Fruit fly (Drosophila melanogaster) whole organism, prepupa: Measurements from ENCODE around the gene CG4041.

Experiments
- CG10631 ChIP-seq: fragments of 200-800 bp; sonication (Bioruptor generic); optimal IDR thresholded peaks from 2 replicates; lab custom pipeline; 2016; ENCODE audit warnings: missing biosample characterization, missing genetic modification characterization
- CG10669 ChIP-seq: fragments of 200-800 bp; sonication (Bioruptor generic); optimal IDR thresholded peaks from 3 replicates; lab custom pipeline; 2018; ENCODE audit warnings: missing biosample characterization, mild to moderate bottlenecking, missing genetic modification characterization, moderate library complexity
- CG11762 ChIP-seq: fragments of 200-800 bp; sonication (Bioruptor generic); optimal IDR thresholded peaks from 3 replicates; lab custom pipeline; 2016; ENCODE audit warnings: missing biosample characterization, missing genetic modification characterization; ENCODE audit not compliant: insufficient read depth
- CG11902 ChIP-seq: fragments of 200-800 bp; sonication (Bioruptor generic); optimal IDR thresholded peaks from 3 replicates; lab custom pipeline; 2016; ENCODE audit warnings: missing biosample characterization, missing genetic modification characterization
- CG15336 ChIP-seq: fragments of 200-800 bp; sonication (Bioruptor generic); IDR thresholded peaks from 2 replicates; pipeline ENCODE4 v1.3.6; 2022; ENCODE audit warnings: missing biosample characterization, missing genetic modification characterization
- CG1621 ChIP-seq: fragments of 200-800 bp; sonication (Bioruptor generic); optimal IDR thresholded peaks from 3 replicates; lab custom pipeline; 2018; ENCODE audit warnings: missing biosample characterization, mild to moderate bottlenecking, missing genetic modification characterization
- CG3032 ChIP-seq: fragments of 200-800 bp; optimal IDR thresholded peaks from 2 replicates; lab custom pipeline; 2019; ENCODE audit warnings: missing biosample characterization, mild to moderate bottlenecking, missing genetic modification characterization, moderate library complexity
- CG31627 ChIP-seq: fragments of 200-800 bp; sonication (Bioruptor generic); optimal IDR thresholded peaks from 3 replicates; lab custom pipeline; 2016; ENCODE audit warnings: missing biosample characterization, missing genetic modification characterization
- CG32006 ChIP-seq: fragments of 200-800 bp; sonication (Bioruptor generic); optimal IDR thresholded peaks from 3 replicates; lab custom pipeline; 2017; ENCODE audit warnings: missing biosample characterization, mild to moderate bottlenecking, missing genetic modification characterization
- CG34406 ChIP-seq: fragments of 200-800 bp; sonication (Bioruptor generic); optimal IDR thresholded peaks from 3 replicates; lab custom pipeline; 2016; ENCODE audit warnings: missing biosample characterization, missing genetic modification characterization
- CG3919 ChIP-seq: fragments of 200-800 bp; sonication (Bioruptor generic); optimal IDR thresholded peaks from 3 replicates; lab custom pipeline; 2016; ENCODE audit warnings: missing biosample characterization, missing genetic modification characterization
- CG4318 ChIP-seq: fragments of 200-800 bp; sonication (Bioruptor generic); optimal IDR thresholded peaks from 3 replicates; lab custom pipeline; 2017; ENCODE audit warnings: missing biosample characterization, mild to moderate bottlenecking, missing genetic modification characterization
- CG6276 ChIP-seq: fragments of 200-800 bp; sonication (Bioruptor generic); optimal IDR thresholded peaks from 2 replicates; lab custom pipeline; 2017; ENCODE audit warnings: missing biosample characterization, mild to moderate bottlenecking, missing genetic modification characterization
- CG6792 ChIP-seq: fragments of 200-800 bp; sonication (Bioruptor generic); optimal IDR thresholded peaks from 3 replicates; lab custom pipeline; 2016; ENCODE audit warnings: missing biosample characterization, missing genetic modification characterization
- CG6808 ChIP-seq: fragments of 200-800 bp; sonication (Bioruptor generic); optimal IDR thresholded peaks from 3 replicates; lab custom pipeline; 2017; ENCODE audit warnings: missing biosample characterization, missing genetic modification characterization, mild to moderate bottlenecking, moderate library complexity, missing genetic modification reagents
- CG6854 ChIP-seq: fragments of 200-800 bp; sonication (Bioruptor generic); optimal IDR thresholded peaks from 2 replicates; lab custom pipeline; 2017; ENCODE audit warnings: missing biosample characterization, mild to moderate bottlenecking, missing genetic modification characterization
- CG8119 ChIP-seq: fragments of 200-800 bp; sonication (Bioruptor generic); IDR thresholded peaks from 3 replicates; pipeline ENCODE4 v1.3.6; 2022; ENCODE audit warnings: missing biosample characterization, missing genetic modification characterization
- CG8319 ChIP-seq: fragments of 200-800 bp; sonication (Bioruptor generic); optimal IDR thresholded peaks from 3 replicates; lab custom pipeline; 2016; ENCODE audit warnings: missing biosample characterization, missing genetic modification characterization
- CG8632 ChIP-seq: fragments of 200-800 bp; sonication (Bioruptor generic); optimal IDR thresholded peaks from 3 replicates; lab custom pipeline; 2016; ENCODE audit warnings: missing biosample characterization, missing genetic modification characterization
- Eip75B ChIP-seq: fragments of 200-800 bp; sonication (Bioruptor generic); optimal IDR thresholded peaks from 3 replicates; lab custom pipeline; 2016; ENCODE audit warnings: missing biosample characterization, missing genetic modification characterization
- Eip78C ChIP-seq: fragments of 200-800 bp; sonication (Bioruptor generic); peaks from one replicate; lab custom pipeline; 2016; ENCODE audit warnings: missing biosample characterization, missing genetic modification characterization
- Ets96B ChIP-seq: fragments of 200-800 bp; optimal IDR thresholded peaks from 2 replicates; lab custom pipeline; 2019; ENCODE audit warnings: missing biosample characterization, mild to moderate bottlenecking, missing genetic modification characterization, moderate library complexity
- Gug ChIP-seq: fragments of 200-800 bp; sonication (Bioruptor generic); IDR thresholded peaks from 2 replicates; pipeline ENCODE4 v1.3.6; 2022; ENCODE audit warnings: missing biosample characterization, missing genetic modification characterization
- Hr38 ChIP-seq: sonication (Bioruptor generic); optimal IDR thresholded peaks from 2 replicates; lab custom pipeline; 2016; ENCODE audit warnings: missing biosample characterization, missing genetic modification characterization
- Hr39 ChIP-seq: fragments of 200-800 bp; sonication (Bioruptor generic); optimal IDR thresholded peaks from 2 replicates; lab custom pipeline; 2016; ENCODE audit warnings: missing biosample characterization, missing genetic modification characterization
- Hr4 ChIP-seq: fragments of 200-800 bp; sonication (Bioruptor generic); optimal IDR thresholded peaks from 3 replicates; lab custom pipeline; 2016; ENCODE audit warnings: missing biosample characterization, missing genetic modification characterization
- Lpt ChIP-seq: fragments of 200-800 bp; sonication (Bioruptor generic); optimal IDR thresholded peaks from 3 replicates; lab custom pipeline; 2016; ENCODE audit warnings: missing biosample characterization, missing genetic modification characterization
- Met ChIP-seq: fragments of 200-800 bp; sonication (Bioruptor generic); optimal IDR thresholded peaks from 3 replicates; lab custom pipeline; 2016; ENCODE audit warnings: missing biosample characterization, missing genetic modification characterization
- OdsH ChIP-seq: fragments of 200-800 bp; sonication (Bioruptor generic); optimal IDR thresholded peaks from 3 replicates; lab custom pipeline; 2016; ENCODE audit warnings: missing biosample characterization, missing genetic modification characterization
- Smox ChIP-seq: fragments of 200-800 bp; sonication (Bioruptor generic); optimal IDR thresholded peaks from 3 replicates; lab custom pipeline; 2016; ENCODE audit warnings: missing biosample characterization, missing genetic modification characterization
- Sox102F ChIP-seq: fragments of 200-800 bp; sonication (Bioruptor generic); optimal IDR thresholded peaks from 2 replicates; lab custom pipeline; 2016; ENCODE audit warnings: missing biosample characterization, mild to moderate bottlenecking, missing genetic modification characterization
- Sox14 ChIP-seq: fragments of 200-800 bp; sonication (Bioruptor generic); optimal IDR thresholded peaks from 3 replicates; lab custom pipeline; 2016; ENCODE audit warnings: missing biosample characterization, missing genetic modification characterization
- Sox15 ChIP-seq: fragments of 200-800 bp; sonication (Bioruptor generic); optimal IDR thresholded peaks from 3 replicates; lab custom pipeline; 2016; ENCODE audit warnings: missing biosample characterization, missing genetic modification characterization
- achi ChIP-seq: fragments of 200-800 bp; sonication (Bioruptor generic); optimal IDR thresholded peaks from 3 replicates; lab custom pipeline; 2016; ENCODE audit warnings: missing biosample characterization, missing genetic modification characterization
- acj6 ChIP-seq: fragments of 200-800 bp; sonication (Bioruptor generic); optimal IDR thresholded peaks from 3 replicates; lab custom pipeline; 2016; ENCODE audit warnings: missing biosample characterization, missing genetic modification characterization
- cyc ChIP-seq: fragments of 200-800 bp; sonication (Bioruptor generic); optimal IDR thresholded peaks from 3 replicates; lab custom pipeline; 2016; ENCODE audit warnings: missing biosample characterization, missing genetic modification characterization
- eg ChIP-seq: fragments of 200-800 bp; sonication (Bioruptor generic); IDR thresholded peaks from 3 replicates; pipeline ENCODE4 v1.3.6; 2022; ENCODE audit warnings: missing biosample characterization, missing genetic modification characterization
- esn ChIP-seq: fragments of 200-800 bp; sonication (Bioruptor generic); optimal IDR thresholded peaks from 2 replicates; lab custom pipeline; 2016; ENCODE audit warnings: missing biosample characterization, mild to moderate bottlenecking, missing genetic modification characterization, moderate library complexity
- fd85E ChIP-seq: fragments of 200-800 bp; sonication (Bioruptor generic); optimal IDR thresholded peaks from 3 replicates; lab custom pipeline; 2016; ENCODE audit warnings: missing biosample characterization, missing genetic modification characterization
- fkh ChIP-seq: fragments of 200-800 bp; sonication (Bioruptor generic); optimal IDR thresholded peaks from 3 replicates; lab custom pipeline; 2017; ENCODE audit warnings: missing biosample characterization, mild to moderate bottlenecking, missing genetic modification characterization, moderate library complexity
- pdm3 ChIP-seq: fragments of 200-800 bp; sonication (Bioruptor generic); optimal IDR thresholded peaks from 3 replicates; lab custom pipeline; 2016; ENCODE audit warnings: missing biosample characterization, missing genetic modification characterization
- ss ChIP-seq, 2 experiments: fragments of 200-800 bp; sonication (Bioruptor generic); optimal IDR thresholded peaks; 2 replicates in 1 of 2; 3 replicates in 1 of 2; lab custom pipeline; 2017 to 2018; ENCODE audit warnings: mild to moderate bottlenecking in 2 of 2, missing biosample characterization in 2 of 2, missing genetic modification characterization in 2 of 2, moderate library complexity in 1 of 2
- svp ChIP-seq: fragments of 200-800 bp; sonication (Bioruptor generic); peaks from one replicate; lab custom pipeline; 2016; ENCODE audit warnings: missing biosample characterization, missing genetic modification characterization

The CG4041 gene

DNA sequence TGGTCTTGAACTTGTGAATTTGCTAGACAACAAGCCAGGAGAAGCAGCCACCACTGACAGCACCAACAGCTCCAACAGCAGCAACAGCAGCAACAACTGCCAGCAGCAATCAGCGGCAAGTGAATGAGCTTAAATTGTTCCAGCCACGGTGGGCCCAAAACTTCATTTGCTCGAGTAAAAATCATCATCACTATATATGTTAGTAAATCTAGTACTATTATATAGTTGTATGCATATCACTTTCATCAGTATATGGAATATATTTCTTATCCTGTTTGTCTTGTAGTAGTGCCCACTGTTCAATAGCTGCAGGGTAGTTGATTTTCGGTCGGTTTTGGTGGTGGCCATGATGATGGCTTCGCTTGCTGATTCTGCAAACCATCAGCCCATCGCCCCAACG lies 40.6 kb upstream of the CG4041 start (continued):
- TF ChIP-seq CG31627 (GFP tag; lab: Kevin White, UChicago) (no peak), CG34406 (no peak), CG3919 (GFP tag; lab: Kevin White, UChicago) (peak; percentile 24), CG10669 (peak; percentile 31), cyc (GFP tag; lab: Kevin White, UChicago) (no peak), CG6808 (peak; percentile 22), CG11762 (GFP tag; lab: Kevin White, UChicago) (no peak), CG32006 (peak; percentile 78)
- TF ChIP-seq, all 60 proteins: peak for 31

- TF ChIP-seq CG3032 (tag; lab: Kevin White, UChicago) (no peak), eg (peak; percentile 51; the same call in 2 of the 3 replicates), CG8119 (GFP tag; lab: Robert Waterston, UW) (peak; percentile 55; the same call in 2 of the 3 replicates), CG6792 (GFP tag; lab: Kevin White, UChicago) (peak; percentile 2), Eip78C (peak; percentile 77), esn (GFP tag; lab: Kevin White, UChicago) (peak; percentile 38), Hr4 (GFP tag; lab: Kevin White, UChicago) (no peak), Sox14 (GFP tag; lab: Kevin White, UChicago) (no peak), CG15336 (GFP tag; lab: Robert Waterston, UW) (peak; percentile 53; the same call in 1 of the 2 replicates), CG1621 (peak; percentile 26), Hr39 (GFP tag; lab: Kevin White, UChicago) (no peak), Ets96B (tag; lab: Kevin White, UChicago) (no peak), CG3919 (GFP tag; lab: Kevin White, UChicago) (peak; percentile 23), CG6276 (GFP tag; lab: Kevin White, UChicago) (peak; percentile 12), Gug (0 out of 2 replicates have a peak, but pooled peaks have one; percentile 23), svp (GFP tag; lab: Kevin White, UChicago) (peak; percentile 64), Met (GFP tag; lab: Kevin White, UChicago) (no peak), CG8632 (GFP tag; lab: Kevin White, UChicago) (peak; percentile 19), OdsH (peak; percentile 6), achi (GFP tag; lab: Kevin White, UChicago) (no peak)
These were observed 37.7 kb upstream of the CG4041 start for dm6 chrX:4955788-4956442.

- TF ChIP-seq CG31627 (GFP tag; lab: Kevin White, UChicago): no peak
- TF ChIP-seq Gug: no peak
- TF ChIP-seq Hr38: no peak
- no peak for TF ChIP-seq CG1621
- TF ChIP-seq fd85E (GFP tag; lab: Kevin White, UChicago): no peak
- TF ChIP-seq CG11762 (GFP tag; lab: Kevin White, UChicago): no peak
- no peak for TF ChIP-seq Smox (GFP tag; lab: Kevin White, UChicago)
These were observed 25.3 kb upstream of the CG4041 start for dm6 chrX:4943505-4943904.

- no peak for TF ChIP-seq Sox14 (GFP tag; lab: Kevin White, UChicago)
- TF ChIP-seq CG11902 (GFP tag; lab: Kevin White, UChicago): no peak
- TF ChIP-seq Eip78C: peak; percentile 60
- no peak for TF ChIP-seq Lpt (GFP tag; lab: Kevin White, UChicago)
- TF ChIP-seq cyc (GFP tag; lab: Kevin White, UChicago): no peak
- no peak for TF ChIP-seq Ets96B (tag; lab: Kevin White, UChicago)
- no peak for TF ChIP-seq CG6854 (GFP tag; lab: Kevin White, UChicago)
- peak; percentile 24 for TF ChIP-seq CG6808
- no peak for TF ChIP-seq esn (GFP tag; lab: Kevin White, UChicago)
- TF ChIP-seq CG31627 (GFP tag; lab: Kevin White, UChicago): no peak
- no peak for TF ChIP-seq CG10631
- no peak for TF ChIP-seq Eip75B (GFP tag; lab: Kevin White, UChicago)
- no peak for TF ChIP-seq eg
- TF ChIP-seq Sox15: no peak
- TF ChIP-seq ss (GFP tag; optimal IDR thresholded peaks at IDR 0.05; lab: Kevin White, UChicago): peak; percentile 39 to 67
- no peak for TF ChIP-seq CG8319 (GFP tag; lab: Kevin White, UChicago)
- no peak for TF ChIP-seq acj6 (GFP tag; lab: Kevin White, UChicago)
- TF ChIP-seq pdm3 (GFP tag; lab: Kevin White, UChicago): no peak
- no peak for TF ChIP-seq CG32006
- no peak for TF ChIP-seq CG8632 (GFP tag; lab: Kevin White, UChicago)
- TF ChIP-seq OdsH: no peak
- no peak for TF ChIP-seq Sox102F (GFP tag; lab: Kevin White, UChicago)
- TF ChIP-seq fkh (GFP tag; lab: Kevin White, UChicago): no peak
- no peak for TF ChIP-seq CG4318
These were observed 23.3 kb upstream of the CG4041 start for dm6 chrX:4941512-4941911.
